Worm (Caenorhabditis elegans): ENCODE data around the gene acp-4.

- no peak for TF ChIP-seq unc-62 (GFP tag; optimal IDR thresholded peaks at IDR 0.05)
- TF ChIP-seq aly-2 (tag; optimal IDR thresholded peaks at IDR 0.05) = no peak
- no peak for TF ChIP-seq lin-13 (GFP tag; optimal IDR thresholded peaks at IDR 0.05)
- no peak for TF ChIP-seq lsy-2 (tag; optimal IDR thresholded peaks at IDR 0.05)
- no peak for TF ChIP-seq fos-1 (tag; optimal IDR thresholded peaks at IDR 0.05)
- no peak for TF ChIP-seq mdl-1 (tag; optimal IDR thresholded peaks at IDR 0.05)
- TF ChIP-seq ama-1 (optimal IDR thresholded peaks at IDR 0.05) = no peak
- TF ChIP-seq ztf-4 (tag; optimal IDR thresholded peaks at IDR 0.05) = no peak
- no peak for TF ChIP-seq nhr-71 (tag; optimal IDR thresholded peaks at IDR 0.05)
- no peak for TF ChIP-seq dpl-1 (GFP tag; optimal IDR thresholded peaks at IDR 0.05)
- no peak for TF ChIP-seq egl-27 (tag; optimal IDR thresholded peaks at IDR 0.05)
Observed at ce11 chrII:8451425-8451824, 16.5 kb upstream of the acp-4 start.

All from whole organism, L1 larva.